Fruit fly (Drosophila melanogaster) ovary, adult (tissue): ENCODE data around the gene COX8.

Experiments used
- CG17801 ChIP-seq: fragments of 200-800 bp; optimal IDR thresholded peaks from 2 replicates; lab custom pipeline; 2019; ENCODE audit warnings: missing biosample characterization, mild to moderate bottlenecking, missing genetic modification characterization, moderate library complexity; ENCODE audit not compliant: partially characterized antibody

COX8 gene

DNA sequence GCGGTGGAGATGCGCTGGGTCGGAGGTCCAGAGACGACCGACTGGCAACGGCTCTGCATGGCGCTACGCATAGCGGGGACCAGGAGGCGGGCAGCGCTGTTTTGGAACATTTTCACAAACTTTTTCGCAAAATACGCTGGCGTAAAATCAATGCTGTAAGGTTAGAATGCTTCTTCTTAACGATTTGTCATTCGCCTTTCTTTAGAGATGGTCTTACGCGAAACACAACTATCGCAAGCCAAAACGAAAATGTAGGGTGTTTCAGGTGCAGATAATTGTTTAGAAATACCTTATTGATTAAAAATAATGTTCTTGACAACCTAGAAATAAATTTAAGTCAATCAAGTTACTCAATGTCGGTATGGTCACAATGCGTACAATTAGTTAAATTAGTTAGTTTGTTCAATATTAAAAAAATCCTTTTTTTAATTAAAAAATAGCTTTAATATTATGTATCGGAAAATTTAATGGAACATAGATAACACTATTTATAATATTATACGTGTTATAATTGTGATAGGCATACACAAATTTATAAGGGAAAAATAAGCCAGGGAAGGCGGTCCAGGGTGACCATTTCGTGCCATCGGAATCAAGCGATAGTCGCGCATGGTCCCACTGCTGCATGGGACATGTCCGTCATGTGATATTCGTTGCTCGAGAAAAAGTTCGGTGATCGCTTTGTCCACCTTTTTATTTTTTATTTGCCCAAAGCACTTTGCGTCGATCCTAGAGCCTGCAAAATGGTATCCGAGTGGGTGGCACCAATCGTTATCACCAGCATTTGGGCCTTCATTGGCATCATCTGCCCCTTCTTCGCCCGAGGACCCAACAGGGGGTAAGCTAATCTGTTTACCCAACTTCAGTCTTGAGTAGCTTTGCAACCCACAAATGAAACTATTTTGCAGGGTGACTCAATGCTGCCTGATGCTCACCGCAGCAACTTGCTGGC, at the start of gene COX8, which contains the start of gene VhaM9.7-b:
TSS of gene COX8 (minus strand) at position 203 of the 952 bp plus-strand sequence.
TSS of gene VhaM9.7-b (plus strand) at position 618 of the 952 bp plus-strand sequence.
- TF ChIP-seq CG17801 (GFP tag; lab: Kevin White, UChicago): peak; percentile 33

DNA sequence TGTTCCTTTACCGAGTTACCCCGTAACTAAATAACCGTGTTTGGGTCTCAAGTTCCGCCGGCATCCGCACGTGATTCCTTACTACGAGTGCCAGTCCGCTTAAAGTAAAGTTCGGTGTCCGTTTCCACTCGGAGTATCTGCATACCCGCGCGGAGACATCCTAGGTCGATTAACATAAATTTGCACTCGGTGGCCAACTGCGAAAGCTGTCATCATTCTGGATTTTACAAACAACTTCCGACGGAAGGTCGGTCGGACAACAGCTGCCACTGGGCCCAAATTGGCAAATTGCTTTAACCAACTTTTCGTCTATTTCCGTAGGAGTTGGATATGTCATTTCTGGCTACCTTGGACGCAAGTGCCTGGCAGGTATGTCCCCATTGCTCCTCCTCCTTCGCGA, 47.3 kb upstream of the COX8 start, which contains the start of gene TfAP-2:
TSS of gene TfAP-2 (plus strand) at position 301 of the 400 bp plus-strand sequence.
- no peak for TF ChIP-seq CG17801 (GFP tag; lab: Kevin White, UChicago)

DNA sequence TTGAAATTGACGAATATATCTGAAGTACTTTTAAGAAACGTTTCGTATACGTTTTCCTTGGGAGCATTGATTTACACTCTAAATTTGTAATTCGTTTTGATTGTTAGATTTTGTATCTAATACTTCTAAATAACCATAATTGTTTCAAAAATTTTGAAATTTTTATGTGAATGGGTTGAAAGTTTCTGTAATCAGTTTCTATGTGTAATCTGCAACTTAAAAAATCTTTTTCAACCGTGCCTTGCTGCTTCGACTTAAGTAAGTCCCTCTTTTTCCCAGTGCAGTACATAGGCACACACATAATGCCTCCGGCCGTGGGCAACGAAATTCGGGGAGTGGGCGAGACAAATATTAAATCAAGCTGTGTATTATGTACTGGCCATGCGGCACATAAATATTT, 46.1 kb upstream of the COX8 start:
- no peak for TF ChIP-seq CG17801 (GFP tag; lab: Kevin White, UChicago)

dm6 chr3L:21584683-21585082, 45.4 kb upstream of the COX8 start:
- no peak for TF ChIP-seq CG17801 (GFP tag; lab: Kevin White, UChicago)

DNA sequence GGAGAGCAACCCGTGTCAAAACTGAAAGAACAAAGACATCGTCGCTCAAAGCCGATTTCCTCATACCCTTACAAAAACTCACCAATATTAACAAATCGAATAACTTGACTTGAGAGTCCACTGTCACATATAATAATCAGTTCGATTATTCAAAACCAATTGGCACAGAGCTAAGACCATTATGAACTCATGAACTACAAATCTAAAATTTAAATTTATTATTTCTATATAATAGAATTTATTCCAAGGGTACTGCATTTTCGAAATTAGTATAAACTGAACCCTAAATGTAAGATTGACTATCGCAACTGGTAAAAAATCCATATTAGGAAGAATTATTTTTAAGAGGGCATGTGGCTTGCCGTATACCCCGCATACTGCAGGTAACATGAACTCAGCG, 42.7 kb upstream of the COX8 start:
- no peak for TF ChIP-seq CG17801 (GFP tag; lab: Kevin White, UChicago)

DNA sequence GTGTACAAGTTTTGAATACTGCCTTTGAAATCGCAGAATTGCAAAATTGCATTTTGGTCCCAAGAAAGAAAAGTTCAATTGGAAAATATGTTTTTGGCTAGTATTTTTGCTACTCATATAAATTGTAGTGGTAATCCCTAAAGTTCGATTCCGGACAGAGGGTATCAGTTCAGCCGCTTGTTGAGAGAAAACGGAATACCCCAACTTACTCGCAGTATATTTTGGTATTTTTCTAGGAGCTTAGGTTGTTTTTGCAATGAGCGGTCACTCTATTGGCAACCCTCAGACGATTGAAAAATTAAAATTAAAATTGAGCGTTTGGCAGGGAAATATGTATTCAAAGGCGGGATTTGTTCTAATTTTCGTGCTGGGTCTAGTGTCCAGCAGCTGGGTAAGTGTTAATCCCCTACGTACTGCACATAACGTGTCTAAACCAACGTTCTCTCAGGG, 35.1 kb upstream of the COX8 start:
- TF ChIP-seq CG17801 (GFP tag; lab: Kevin White, UChicago): no peak

- TF ChIP-seq CG17801 (GFP tag; lab: Kevin White, UChicago): no peak
Measured at dm6 chr3L:21573831-21574230, 34.6 kb upstream of the COX8 start, which contains the start of gene EMC10. Gene EMC10 (plus strand): TSS chr3L:21574131.

- TF ChIP-seq CG17801 (GFP tag; lab: Kevin White, UChicago): peak; percentile 41
Measured at dm6 chr3L:21568848-21569372, 29.7 kb upstream of the COX8 start, which contains the start of the genes CRIF and SMC5. Gene CRIF (minus strand): TSS chr3L:21568898. Gene SMC5 (plus strand): TSS chr3L:21569176.

DNA sequence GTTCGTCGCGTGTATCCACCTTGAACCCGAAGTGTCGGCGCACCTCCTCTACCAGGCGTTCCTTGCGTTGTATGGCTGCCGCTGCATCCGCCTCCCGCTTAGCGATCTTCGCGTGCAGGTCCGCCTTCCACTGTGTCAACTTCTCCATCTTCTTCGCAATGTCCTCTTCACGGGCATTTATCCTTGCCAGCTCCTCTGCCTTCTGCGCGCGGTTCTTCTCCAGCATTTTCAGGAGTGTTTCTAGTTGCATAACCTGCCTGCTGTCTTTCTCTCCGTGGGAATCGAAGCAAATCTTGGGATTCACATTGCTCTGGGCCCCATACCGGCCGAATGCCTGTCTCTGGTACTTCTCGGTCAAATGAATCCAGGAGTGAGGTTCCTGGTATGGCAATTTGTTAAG, 29.0 kb upstream of the COX8 start:
- TF ChIP-seq CG17801 (GFP tag; lab: Kevin White, UChicago): no peak

DNA sequence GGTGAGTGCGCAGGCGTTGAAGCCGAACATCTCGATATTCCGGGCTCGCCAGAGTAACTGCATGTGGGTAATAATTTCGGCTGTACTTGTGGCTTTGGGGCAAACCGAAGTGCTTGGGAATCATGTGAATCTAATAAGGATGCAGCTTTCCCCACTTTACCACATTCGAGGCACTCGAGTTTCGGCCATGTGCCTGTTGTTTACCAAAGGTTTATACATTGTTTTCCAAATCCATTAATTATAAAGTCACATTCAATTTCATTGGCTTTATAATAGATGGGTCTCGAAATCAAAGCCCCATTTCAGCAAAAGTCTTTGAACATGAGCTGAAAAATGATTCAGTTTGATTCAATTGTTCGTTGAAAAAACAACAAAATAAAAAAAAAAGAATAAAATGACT, 25.9 kb upstream of the COX8 start, which contains the start of gene CG7634:
TSS of gene CG7634 (plus strand) at position 301 of the 400 bp plus-strand sequence.
- TF ChIP-seq CG17801 (GFP tag; lab: Kevin White, UChicago): no peak

DNA sequence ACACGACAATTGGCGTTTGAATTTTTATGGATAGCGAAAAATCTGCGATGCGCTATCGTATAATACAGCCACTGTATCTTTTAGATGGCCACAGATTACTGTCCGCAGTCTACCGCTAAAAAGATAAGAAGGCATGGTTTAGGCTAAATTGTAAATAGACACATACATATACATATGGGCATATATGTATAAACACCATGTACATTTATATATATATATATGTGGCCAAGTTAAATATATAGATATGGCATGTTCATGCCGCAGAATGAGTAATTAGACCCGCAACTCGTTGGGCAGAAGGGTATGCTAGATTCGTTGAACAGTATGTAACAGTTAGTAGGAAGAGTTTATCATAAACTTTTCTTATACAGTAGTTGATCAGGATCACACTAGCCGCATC, 22.8 kb upstream of the COX8 start, which contains the start of gene CapaR:
TSS of gene CapaR (minus strand) at position 101 of the 400 bp plus-strand sequence.
- TF ChIP-seq CG17801 (GFP tag; lab: Kevin White, UChicago): no peak

DNA sequence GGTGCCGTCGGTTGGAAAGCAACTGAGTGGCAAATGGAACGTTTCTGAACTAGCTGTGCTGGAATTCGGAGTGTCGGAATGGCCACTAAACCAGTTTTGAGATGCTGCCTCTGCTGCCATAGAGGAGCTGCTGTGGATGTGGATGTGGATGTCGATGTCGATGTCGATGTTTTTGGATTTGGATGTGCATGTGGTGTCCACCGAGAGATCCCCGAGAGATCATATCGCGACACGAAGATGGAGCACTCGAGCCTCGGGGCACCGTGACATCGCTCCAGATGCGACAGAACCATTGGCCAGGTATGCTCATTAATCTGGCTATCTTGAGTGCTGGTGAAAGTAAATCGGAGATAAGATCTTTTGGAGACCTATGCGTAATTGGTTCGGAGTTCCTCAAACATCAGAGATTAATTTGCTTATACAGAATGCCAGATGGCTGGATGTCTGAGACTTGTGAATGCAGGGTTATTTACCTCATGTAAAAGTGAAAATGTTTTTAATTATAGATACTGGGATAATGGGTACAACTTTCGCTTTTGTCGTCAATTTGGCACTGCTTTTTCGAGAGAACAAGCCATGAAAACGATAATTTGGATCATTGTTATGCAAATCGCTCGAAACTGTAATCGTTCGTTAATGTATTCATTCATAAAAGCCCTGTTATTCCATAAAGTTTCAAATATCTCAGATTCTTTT, 19.1 kb upstream of the COX8 start, which contains the start of gene CG7173:
TSS of gene CG7173 (minus strand) at position 51 of the 696 bp plus-strand sequence.
- no peak for TF ChIP-seq CG17801 (GFP tag; lab: Kevin White, UChicago)

dm6 chr3L:21554752-21555151, 15.5 kb upstream of the COX8 start, which contains the start of gene Wnk:
Gene Wnk (minus strand): TSS chr3L:21554928.
- TF ChIP-seq CG17801 (GFP tag; lab: Kevin White, UChicago): no peak

DNA sequence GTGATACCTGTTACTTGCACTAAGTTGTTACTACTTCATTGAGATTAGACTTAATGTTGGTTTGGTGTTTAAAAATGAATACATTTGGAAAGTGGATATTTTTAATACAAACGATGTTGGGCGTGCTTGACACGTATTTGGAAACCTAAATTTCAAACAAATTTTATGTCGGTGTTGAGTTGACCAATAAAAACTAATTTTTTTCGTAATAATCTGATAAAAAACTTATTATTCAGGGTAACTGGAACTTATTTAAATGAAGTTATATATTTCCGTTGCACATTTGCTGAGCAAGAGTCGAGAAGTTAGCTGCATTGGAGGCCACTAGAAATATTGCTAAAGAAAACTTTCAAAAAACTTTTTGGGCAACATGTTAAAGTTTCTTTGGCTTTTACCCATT, 2.8 kb upstream of the COX8 start, which contains the start of gene CG33290:
TSS of gene CG33290 (plus strand) at position 301 of the 400 bp plus-strand sequence.
- TF ChIP-seq CG17801 (GFP tag; lab: Kevin White, UChicago): no peak
